Fruit fly (Drosophila melanogaster): ENCODE data around the gene Pyroxd1.

The Pyroxd1 gene

dm6 chr2L:20084785-20085555 lies 6.3 kb upstream of the Pyroxd1 start, which contains the start of gene fok (continued):
- peak; percentile 44; the same call in 1 of the 3 replicates for TF ChIP-seq CG16813 (GFP tag; IDR thresholded peaks at IDR 0.05; ENCODE audit: partially characterized antibody)
- peak; percentile 92 for TF ChIP-seq Atf-2 (GFP tag; optimal IDR thresholded peaks at IDR 0.05)
- peak; percentile 40 for TF ChIP-seq CG10565 (GFP tag; optimal IDR thresholded peaks at IDR 0.05)
- peak; percentile 89 for TF ChIP-seq CG6272 (GFP tag; IDR thresholded peaks at IDR 0.05)
- peak; percentile 92 for TF ChIP-seq fu2 (GFP tag; optimal IDR thresholded peaks at IDR 0.05)

DNA sequence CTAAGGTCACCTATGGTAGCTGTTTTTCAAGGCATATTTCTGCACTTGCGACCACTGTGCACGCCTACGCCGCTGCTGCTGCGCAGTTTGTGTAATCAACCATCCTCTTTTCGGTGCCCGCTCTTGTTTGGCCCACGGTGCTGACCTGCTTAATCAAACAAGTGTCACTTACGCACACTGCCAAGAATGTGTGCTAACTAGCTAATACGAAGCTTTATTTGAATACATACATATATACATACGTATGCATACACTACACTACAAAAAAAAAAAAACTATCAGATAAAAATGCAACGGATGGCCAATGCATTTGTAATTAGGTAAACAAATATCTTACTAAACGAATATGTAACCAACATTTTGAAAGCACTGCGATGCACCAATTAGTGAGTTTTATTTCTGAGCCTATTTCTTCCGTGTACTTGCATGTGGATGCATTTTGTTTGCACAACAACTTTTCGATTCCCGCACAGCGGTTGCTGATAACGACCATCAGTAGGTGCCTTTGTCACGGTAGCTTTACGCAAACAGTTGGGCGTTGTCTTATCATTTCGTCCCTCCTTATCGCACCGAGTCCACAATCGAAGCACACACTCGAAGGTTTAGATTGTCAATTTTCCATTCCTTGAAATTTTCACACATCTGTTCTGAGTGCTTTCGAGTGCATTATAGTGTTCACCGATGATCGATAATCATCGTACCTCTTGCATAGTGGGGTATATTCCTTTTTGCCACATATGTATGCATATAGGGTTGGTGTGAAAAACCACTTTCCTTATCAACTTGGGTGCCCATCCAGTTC lies 4.7 kb upstream of the Pyroxd1 start:
- TF ChIP-seq inv (GFP tag; IDR thresholded peaks at IDR 0.05; ENCODE audit: partially characterized antibody) (no peak), CG12219 (GFP tag; optimal IDR thresholded peaks at IDR 0.05) (peak; percentile 78), al (GFP tag; IDR thresholded peaks at IDR 0.05) (no peak), crp (GFP tag; optimal IDR thresholded peaks at IDR 0.05) (peak in 1 of 2 experiments; percentile 51), pho (GFP tag; optimal IDR thresholded peaks at IDR 0.05) (peak; percentile 81), yki (optimal IDR thresholded peaks at IDR 0.05) (no peak), CG12155 (GFP tag; optimal IDR thresholded peaks at IDR 0.05) (peak; percentile 68), CG3838 (GFP tag; optimal IDR thresholded peaks at IDR 0.05) (peak; percentile 60), CG10654 (GFP tag; optimal IDR thresholded peaks at IDR 0.05) (peak; percentile 71), Hand (GFP tag; optimal IDR thresholded peaks at IDR 0.05) (peak; percentile 62), CG10147 (GFP tag; optimal IDR thresholded peaks at IDR 0.05) (peak; percentile 70), CG6272 (GFP tag; IDR thresholded peaks at IDR 0.05) (peak; percentile 68), wdn (GFP tag; IDR thresholded peaks at IDR 0.05) (no peak; the same call in 1 of the 2 replicates), az2 (GFP tag; optimal IDR thresholded peaks at IDR 0.05) (peak; percentile 84), CG4730 (GFP tag; IDR thresholded peaks at IDR 0.05) (peak; percentile 90), CG6791 (GFP tag; IDR thresholded peaks at IDR 0.05; ENCODE audit: partially characterized antibody) (no peak), trh (GFP tag; optimal IDR thresholded peaks at IDR 0.05) (peak; percentile 63), CG7745 (tag; optimal IDR thresholded peaks at IDR 0.05) (peak; percentile 20), CG13123 (GFP tag; optimal IDR thresholded peaks at IDR 0.05) (peak; percentile 77), CG12236 (GFP tag; optimal IDR thresholded peaks at IDR 0.05) (peak; percentile 88), tin (GFP tag; optimal IDR thresholded peaks at IDR 0.05) (peak; percentile 78), CG6854 (GFP tag; optimal IDR thresholded peaks at IDR 0.05) (peak; percentile 71), CG15011 (GFP tag; optimal IDR thresholded peaks at IDR 0.05) (peak; percentile 67), Poxn (GFP tag; IDR thresholded peaks at IDR 0.05) (no peak), CG3281 (GFP tag; optimal IDR thresholded peaks at IDR 0.05) (peak; percentile 77), emc (GFP tag; optimal IDR thresholded peaks at IDR 0.05) (peak; percentile 32), CG15601 (tag; optimal IDR thresholded peaks at IDR 0.05) (peak; percentile 78), Elba2 (GFP tag; optimal IDR thresholded peaks at IDR 0.05) (no peak), mld (GFP tag; IDR thresholded peaks at IDR 0.05; ENCODE audit: partially characterized antibody) (no peak), Taf1 (GFP tag; IDR thresholded peaks at IDR 0.05) (peak; percentile 42; the same call in 1 of the 2 replicates), Hsf (GFP tag; optimal IDR thresholded peaks at IDR 0.05) (peak; percentile 83), CG9727 (GFP tag; optimal IDR thresholded peaks at IDR 0.05) (peak; percentile 77), Jarid2 (GFP tag; optimal IDR thresholded peaks at IDR 0.05) (peak; percentile 63), sc (optimal IDR thresholded peaks at IDR 0.05) (no peak), sc (GFP tag; optimal IDR thresholded peaks at IDR 0.05) (peak; percentile 81), CG18262 (tag; optimal IDR thresholded peaks at IDR 0.05) (peak; percentile 83), vfl (GFP tag; optimal IDR thresholded peaks at IDR 0.05) (peak; percentile 11), HLH4C (GFP tag; IDR thresholded peaks at IDR 0.05; ENCODE audit: partially characterized antibody) (no peak), CG10267 (tag; optimal IDR thresholded peaks at IDR 0.05) (peak; percentile 71), Ets97D (GFP tag; optimal IDR thresholded peaks at IDR 0.05) (peak; percentile 23), Nf-YC (tag; optimal IDR thresholded peaks at IDR 0.05) (peak; percentile 56)
